Fruit fly (Drosophila melanogaster) whole organism, embryonic: ENCODE results near the gene mAChR-B.

Experiments
- B-H1 ChIP-seq: fragments of 200-800 bp; sonication (Bioruptor generic); IDR thresholded peaks from 3 replicates; pipeline ENCODE4 v1.3.6; 2022; ENCODE audit warnings: missing biosample characterization, missing genetic modification characterization
- B-H2 ChIP-seq: fragments of 200-800 bp; sonication (Bioruptor generic); optimal IDR thresholded peaks from 2 replicates; lab custom pipeline; 2018; ENCODE audit warnings: missing biosample characterization, mild to moderate bottlenecking, missing genetic modification characterization
- CG1024 ChIP-seq: fragments of 200-800 bp; sonication (Bioruptor generic); IDR thresholded peaks from 2 replicates; pipeline ENCODE4 v1.3.6; 2022; ENCODE audit warnings: missing biosample characterization, missing genetic modification characterization
- CG11723 ChIP-seq: fragments of 200-800 bp; sonication (Bioruptor generic); optimal IDR thresholded peaks from 2 replicates; lab custom pipeline; 2017; ENCODE audit warnings: missing biosample characterization, mild to moderate bottlenecking, missing genetic modification characterization
- CG12104 ChIP-seq: fragments of 200-800 bp; sonication (Bioruptor generic); optimal IDR thresholded peaks from 3 replicates; lab custom pipeline; 2016; ENCODE audit warnings: missing biosample characterization, missing genetic modification characterization
- CG12155 ChIP-seq: fragments of 200-800 bp; sonication (Bioruptor generic); optimal IDR thresholded peaks from 3 replicates; lab custom pipeline; 2016; ENCODE audit warnings: missing biosample characterization, missing genetic modification characterization
- CG12299 ChIP-seq: fragments of 200-800 bp; sonication (Bioruptor generic); optimal IDR thresholded peaks from 2 replicates; lab custom pipeline; 2018; ENCODE audit warnings: missing biosample characterization, mild to moderate bottlenecking, missing genetic modification characterization
- CG13624 ChIP-seq: fragments of 200-800 bp; sonication (Bioruptor generic); optimal IDR thresholded peaks from 2 replicates; lab custom pipeline; 2016; ENCODE audit warnings: missing biosample characterization, missing genetic modification characterization
- CG14014 ChIP-seq: fragments of 200-800 bp; sonication (Bioruptor generic); IDR thresholded peaks from 2 replicates; pipeline ENCODE4 v1.3.6; 2022; ENCODE audit warnings: missing biosample characterization, missing genetic modification characterization
- CG16813 ChIP-seq: fragments of 200-800 bp; sonication (Bioruptor generic); IDR thresholded peaks from 3 replicates; pipeline ENCODE4 v1.3.6; 2022; ENCODE audit warnings: missing biosample characterization, missing genetic modification characterization; ENCODE audit not compliant: partially characterized antibody
- CG1792 ChIP-seq: fragments of 200-800 bp; sonication (Bioruptor generic); optimal IDR thresholded peaks from 2 replicates; lab custom pipeline; 2016; ENCODE audit warnings: missing biosample characterization, missing genetic modification characterization
- CG18619 ChIP-seq: fragments of 200-800 bp; sonication (Bioruptor generic); optimal IDR thresholded peaks from 3 replicates; lab custom pipeline; 2017; ENCODE audit warnings: missing biosample characterization, mild to moderate bottlenecking, missing genetic modification characterization
- CG30020 ChIP-seq: fragments of 200-800 bp; optimal IDR thresholded peaks from 2 replicates; lab custom pipeline; 2019; ENCODE audit warnings: missing biosample characterization, mild to moderate bottlenecking, missing genetic modification characterization, moderate library complexity
- CG3163 ChIP-seq: fragments of 200-800 bp; sonication (Bioruptor generic); optimal IDR thresholded peaks from 3 replicates; lab custom pipeline; 2016; ENCODE audit warnings: missing biosample characterization, missing genetic modification characterization
- CG34376 ChIP-seq: fragments of 200-800 bp; sonication (Bioruptor generic); optimal IDR thresholded peaks from 2 replicates; lab custom pipeline; 2018; ENCODE audit warnings: missing biosample characterization, mild to moderate bottlenecking, missing genetic modification characterization
- CG34422 ChIP-seq: fragments of 200-800 bp; sonication (Bioruptor generic); IDR thresholded peaks from 3 replicates; pipeline ENCODE4 v1.3.6; 2022; ENCODE audit warnings: missing biosample characterization, missing genetic modification characterization
- CG3838 ChIP-seq: fragments of 200-800 bp; sonication (Bioruptor generic); optimal IDR thresholded peaks from 3 replicates; lab custom pipeline; 2016; ENCODE audit warnings: missing biosample characterization, missing genetic modification characterization
- CG4617 ChIP-seq: fragments of 200-800 bp; sonication (Bioruptor generic); optimal IDR thresholded peaks from 3 replicates; lab custom pipeline; 2016; ENCODE audit warnings: missing biosample characterization, missing genetic modification characterization, borderline replicate concordance
- CG4820 ChIP-seq: fragments of 200-800 bp; sonication (Bioruptor generic); optimal IDR thresholded peaks from 3 replicates; lab custom pipeline; 2016; ENCODE audit warnings: missing biosample characterization, missing genetic modification characterization
- CG8281 ChIP-seq: fragments of 200-800 bp; sonication (Bioruptor generic); optimal IDR thresholded peaks from 2 replicates; lab custom pipeline; 2018; ENCODE audit warnings: missing biosample characterization, mild to moderate bottlenecking, missing genetic modification characterization, moderate library complexity
- CG9437 ChIP-seq: fragments of 200-800 bp; sonication (Bioruptor generic); optimal IDR thresholded peaks from 2 replicates; lab custom pipeline; 2018; ENCODE audit warnings: missing biosample characterization, mild to moderate bottlenecking, missing genetic modification characterization
- CG9609 ChIP-seq: fragments of 200-800 bp; sonication (Bioruptor generic); optimal IDR thresholded peaks from 3 replicates; lab custom pipeline; 2016; ENCODE audit warnings: missing biosample characterization, missing genetic modification characterization
- CG9727 ChIP-seq: fragments of 200-800 bp; sonication (Bioruptor generic); optimal IDR thresholded peaks from 3 replicates; lab custom pipeline; 2017; ENCODE audit warnings: missing biosample characterization, mild to moderate bottlenecking, missing genetic modification characterization
- Dad ChIP-seq: fragments of 200-800 bp; sonication (Bioruptor generic); optimal IDR thresholded peaks from 3 replicates; lab custom pipeline; 2016; ENCODE audit warnings: missing biosample characterization, missing genetic modification characterization
- Dip2 ChIP-seq: fragments of 200-800 bp; sonication (Bioruptor generic); IDR thresholded peaks from 2 replicates; pipeline ENCODE4 v1.3.6; 2022; ENCODE audit warnings: missing biosample characterization, missing genetic modification characterization
- ERR ChIP-seq: fragments of 200-800 bp; sonication (Bioruptor generic); optimal IDR thresholded peaks from 2 replicates; lab custom pipeline; 2016; ENCODE audit warnings: missing biosample characterization, missing genetic modification characterization
- Gug ChIP-seq: fragments of 200-800 bp; sonication (Bioruptor generic); IDR thresholded peaks from 4 replicates; pipeline ENCODE4 v1.3.6; 2022; ENCODE audit warnings: missing biosample characterization, missing genetic modification characterization
- HmgZ ChIP-seq: fragments of 200-800 bp; sonication (Bioruptor generic); optimal IDR thresholded peaks from 2 replicates; lab custom pipeline; 2018; ENCODE audit warnings: missing biosample characterization, mild to moderate bottlenecking, missing genetic modification characterization
- Max ChIP-seq: fragments of 200-800 bp; sonication (Bioruptor generic); optimal IDR thresholded peaks from 2 replicates; lab custom pipeline; 2016; ENCODE audit warnings: missing biosample characterization, mild to moderate bottlenecking, missing genetic modification characterization
- NC2β ChIP-seq: fragments of 200-800 bp; sonication (Bioruptor generic); optimal IDR thresholded peaks from 2 replicates; lab custom pipeline; 2016; ENCODE audit warnings: missing biosample characterization, missing genetic modification characterization
- Spps ChIP-seq: fragments of 200-800 bp; sonication (Bioruptor generic); optimal IDR thresholded peaks from 2 replicates; lab custom pipeline; 2018; ENCODE audit warnings: missing biosample characterization, mild to moderate bottlenecking, missing genetic modification characterization
- Sry-β ChIP-seq: fragments of 200-800 bp; sonication (Bioruptor generic); optimal IDR thresholded peaks from 2 replicates; lab custom pipeline; 2018; ENCODE audit warnings: missing biosample characterization, mild to moderate bottlenecking, missing genetic modification characterization, moderate library complexity
- Ssrp ChIP-seq: fragments of 200-800 bp; sonication (Bioruptor generic); optimal IDR thresholded peaks from 2 replicates; lab custom pipeline; 2018; ENCODE audit warnings: missing biosample characterization, mild to moderate bottlenecking, missing genetic modification characterization, moderate library complexity
- amos ChIP-seq: fragments of 200-800 bp; sonication (Bioruptor generic); IDR thresholded peaks from 2 replicates; pipeline ENCODE4 v1.3.6; 2022; ENCODE audit warnings: missing biosample characterization, missing genetic modification characterization; ENCODE audit not compliant: partially characterized antibody
- caup ChIP-seq: fragments of 200-800 bp; sonication (Bioruptor generic); optimal IDR thresholded peaks from 3 replicates; lab custom pipeline; 2017; ENCODE audit warnings: missing biosample characterization, mild to moderate bottlenecking, missing genetic modification characterization, moderate library complexity; ENCODE audit not compliant: severe bottlenecking
- crol ChIP-seq: fragments of 200-800 bp; sonication (Bioruptor generic); IDR thresholded peaks from 2 replicates; pipeline ENCODE4 v1.3.6; 2022; ENCODE audit warnings: missing biosample characterization, missing genetic modification characterization
- eyg ChIP-seq: fragments of 200-800 bp; sonication (Bioruptor generic); optimal IDR thresholded peaks from 3 replicates; lab custom pipeline; 2016; ENCODE audit warnings: missing biosample characterization, missing genetic modification characterization
- ftz-f1 ChIP-seq: fragments of 200-800 bp; sonication (Bioruptor generic); optimal IDR thresholded peaks from 2 replicates; lab custom pipeline; 2016; ENCODE audit warnings: missing biosample characterization, missing genetic modification characterization
- gro ChIP-seq: fragments of 200-800 bp; sonication (Bioruptor generic); optimal IDR thresholded peaks from 2 replicates; lab custom pipeline; 2016; ENCODE audit warnings: missing biosample characterization, missing genetic modification characterization
- lmd ChIP-seq: fragments of 200-800 bp; sonication (Bioruptor generic); IDR thresholded peaks from 2 replicates; pipeline ENCODE4 v1.3.6; 2022; ENCODE audit warnings: missing biosample characterization, missing genetic modification characterization
- pfk ChIP-seq: fragments of 200-800 bp; sonication (Bioruptor generic); optimal IDR thresholded peaks from 2 replicates; lab custom pipeline; 2018; ENCODE audit warnings: missing biosample characterization, mild to moderate bottlenecking, missing genetic modification characterization, moderate library complexity
- pho ChIP-seq: fragments of 200-800 bp; sonication (Bioruptor generic); optimal IDR thresholded peaks from 2 replicates; lab custom pipeline; 2016; ENCODE audit warnings: missing biosample characterization, missing genetic modification characterization
- pnt ChIP-seq: fragments of 200-800 bp; sonication (Bioruptor generic); optimal IDR thresholded peaks from 3 replicates; lab custom pipeline; 2016; ENCODE audit warnings: missing biosample characterization, missing genetic modification characterization
- pum ChIP-seq: fragments of 200-800 bp; sonication (Bioruptor generic); optimal IDR thresholded peaks from 2 replicates; lab custom pipeline; 2016; ENCODE audit warnings: missing biosample characterization, missing genetic modification characterization
- ranshi ChIP-seq: fragments of 200-800 bp; sonication (Bioruptor generic); IDR thresholded peaks from 2 replicates; pipeline ENCODE4 v1.3.6; 2022; ENCODE audit warnings: missing biosample characterization, missing genetic modification characterization
- run ChIP-seq: fragments of 200-800 bp; sonication (Bioruptor generic); optimal IDR thresholded peaks from 3 replicates; lab custom pipeline; 2018; ENCODE audit warnings: missing biosample characterization, mild to moderate bottlenecking, missing genetic modification characterization
- sd ChIP-seq: fragments of 200-800 bp; sonication (Bioruptor generic); optimal IDR thresholded peaks from 3 replicates; lab custom pipeline; 2018; ENCODE audit warnings: missing biosample characterization, mild to moderate bottlenecking, missing genetic modification characterization, moderate library complexity
- sens ChIP-seq: fragments of 200-800 bp; sonication (Bioruptor generic); peaks from one replicate; lab custom pipeline; 2016; ENCODE audit warnings: missing biosample characterization, missing genetic modification characterization
- tll ChIP-seq, 2 experiments: fragments of 200-800 bp in 1 of 2; fragments of >200 bp in 1 of 2; sonication (Bioruptor generic) in 1 of 2; optimal IDR thresholded peaks; 2 replicates each; lab custom pipeline; 2017 to 2019; ENCODE audit warnings: missing biosample characterization in 2 of 2, missing genetic modification characterization in 2 of 2, mild to moderate bottlenecking in 1 of 2, moderate library complexity in 1 of 2

Gene mAChR-B

DNA sequence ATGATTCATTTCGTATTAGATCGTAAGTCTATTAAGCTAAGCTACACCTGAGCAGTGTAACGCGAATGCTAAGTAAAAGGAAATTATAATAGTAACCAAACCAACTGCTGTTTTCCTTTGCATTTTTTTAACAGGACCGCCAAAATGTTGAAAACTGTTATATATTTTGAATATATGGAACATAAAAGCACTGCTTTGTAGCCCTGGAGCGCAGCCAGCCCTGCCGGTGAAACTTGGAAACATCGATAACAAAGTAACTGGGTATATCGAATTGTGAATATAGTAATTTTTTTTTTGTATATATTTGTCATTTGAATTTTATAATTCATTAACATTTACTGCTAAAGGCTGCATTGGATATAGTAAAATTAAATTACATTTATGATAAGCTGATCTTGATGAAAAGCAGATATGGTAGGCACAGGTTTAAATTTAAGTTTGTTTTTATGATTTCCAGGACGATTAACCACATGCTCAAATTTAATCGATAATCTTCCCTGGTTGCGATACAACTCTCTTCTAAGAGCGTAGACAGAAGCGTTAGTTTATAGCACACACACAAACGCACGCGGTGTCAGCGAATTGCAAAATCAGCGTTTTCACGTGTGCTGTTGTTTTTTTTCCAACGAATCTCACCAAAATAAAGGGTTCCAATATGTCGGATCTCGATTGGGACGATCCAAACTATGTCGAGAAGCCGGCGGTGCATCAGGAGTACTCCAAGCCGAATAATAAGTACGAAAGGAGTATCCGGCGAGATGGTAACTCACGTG, 63.3 kb downstream of the mAChR-B start, which contains the start of gene CG7878 (continued):
- TF ChIP-seq lmd (GFP tag; lab: Robert Waterston, UW), result peak; percentile 58; the same call in 1 of the 2 replicates
- TF ChIP-seq eyg, result no peak
- TF ChIP-seq B-H1, result no peak
- TF ChIP-seq CG12299 (tag; lab: Kevin White, UChicago), result no peak
- no peak for TF ChIP-seq CG3163 (GFP tag; lab: Kevin White, UChicago)
- TF ChIP-seq Gug (GFP tag; lab: Robert Waterston, UW), result peak; percentile 68; the same call in 1 of the 4 replicates
- peak; percentile 80; the same call in 1 of the 2 replicates for TF ChIP-seq amos
- TF ChIP-seq CG9437 (GFP tag; lab: Kevin White, UChicago), result no peak
- peak; percentile 42 for TF ChIP-seq B-H2 (GFP tag; lab: Kevin White, UChicago)
- peak; percentile 51 for TF ChIP-seq ERR (GFP tag; lab: Kevin White, UChicago)
- TF ChIP-seq CG4820, result peak; percentile 43
- TF ChIP-seq CG13624 (GFP tag; lab: Kevin White, UChicago), result peak; percentile 60
- TF ChIP-seq CG4617 (GFP tag; lab: Kevin White, UChicago), result peak; percentile 42
- TF ChIP-seq pfk, result no peak
- TF ChIP-seq sens (GFP tag; lab: Kevin White, UChicago), result peak; percentile 83
- TF ChIP-seq ftz-f1, result peak; percentile 43
- peak; percentile 49 for TF ChIP-seq CG34376
- peak; percentile 30 for TF ChIP-seq pnt (GFP tag; lab: Kevin White, UChicago)
- TF ChIP-seq CG18619, result peak; percentile 7
- TF ChIP-seq CG3838 (GFP tag; lab: Kevin White, UChicago), result no peak
- no peak for TF ChIP-seq CG9609 (GFP tag; lab: Kevin White, UChicago)
- TF ChIP-seq CG1024, result peak; percentile 58
- peak; percentile 18 for TF ChIP-seq Sry-β (GFP tag; lab: Kevin White, UChicago)
- peak; percentile 24; the same call in 1 of the 2 replicates for TF ChIP-seq CG14014 (GFP tag; lab: Robert Waterston, UW)
- TF ChIP-seq CG12155 (GFP tag; lab: Kevin White, UChicago), result peak; percentile 54
- TF ChIP-seq Max (GFP tag; lab: Kevin White, UChicago), result peak; percentile 73
- TF ChIP-seq run (tag; lab: Kevin White, UChicago), result no peak
- TF ChIP-seq CG34422 (GFP tag; lab: Robert Waterston, UW), result peak; percentile 58; the same call in 1 of the 3 replicates
- peak; percentile 39 for TF ChIP-seq Dad (GFP tag; lab: Kevin White, UChicago)
- TF ChIP-seq gro (GFP tag; lab: Kevin White, UChicago), result peak; percentile 59
- TF ChIP-seq HmgZ, result peak; percentile 63
- TF ChIP-seq CG12104 (GFP tag; lab: Kevin White, UChicago), result peak; percentile 19
- peak; percentile 53 for TF ChIP-seq CG9727 (GFP tag; lab: Kevin White, UChicago)
- TF ChIP-seq NC2β (GFP tag; lab: Kevin White, UChicago), result peak; percentile 5
- TF ChIP-seq CG1792 (GFP tag; lab: Kevin White, UChicago), result peak; percentile 28
- TF ChIP-seq pho, result peak; percentile 51
- no peak for TF ChIP-seq CG8281 (tag; lab: Kevin White, UChicago)
- peak; percentile 35 for TF ChIP-seq pum (GFP tag; lab: Kevin White, UChicago)
- TF ChIP-seq CG30020 (tag; lab: Kevin White, UChicago), result peak; percentile 29
- peak; percentile 76 for TF ChIP-seq CG16813 (GFP tag; lab: Robert Waterston, UW)
- TF ChIP-seq caup, result peak; percentile 50
- TF ChIP-seq Ssrp (tag; lab: Kevin White, UChicago), result peak; percentile 34
- no peak for TF ChIP-seq Dip2 (GFP tag; lab: Robert Waterston, UW)
- no peak for TF ChIP-seq crol
- TF ChIP-seq Spps (tag; lab: Kevin White, UChicago), result no peak
- TF ChIP-seq tll (GFP tag; optimal IDR thresholded peaks at IDR 0.05; lab: Kevin White, UChicago), result no peak
- peak; percentile 24 for TF ChIP-seq sd (tag; lab: Kevin White, UChicago)
- no peak for TF ChIP-seq CG11723 (GFP tag; lab: Kevin White, UChicago)
- TF ChIP-seq ranshi, result peak; percentile 3; the same call in 1 of the 2 replicates
